Worm (Caenorhabditis elegans) whole organism, L4/young adult: ENCODE data around the gene sqv-4.
A peak's percentile ranks its signal among the peaks of the same experiment; 100 is the strongest.

Experiments
- W03F9.2 ChIP-seq: fragments of 150-350 bp; optimal IDR thresholded peaks from 2 replicates; lab custom pipeline; 2014; ENCODE audit warnings: missing biosample characterization, missing genetic modification characterization
- dao-5 ChIP-seq: sonication (generic microtip); optimal IDR thresholded peaks from 2 replicates; lab custom pipeline; 2016; ENCODE audit warnings: missing genotype, missing genetic modification characterization, moderate library complexity, missing compliant biosample characterization
- him-1 ChIP-seq: sonication (generic microtip); optimal IDR thresholded peaks from 2 replicates; lab custom pipeline; 2016; ENCODE audit warnings: missing genotype, missing genetic modification reagents, missing genetic modification characterization, missing compliant biosample characterization

- peak; percentile 18 for TF ChIP-seq W03F9.2
- TF ChIP-seq dao-5 (tag; lab: Kevin White, UChicago) = no peak
- no peak for TF ChIP-seq him-1
These were observed 32.5 kb upstream of the sqv-4 start for ce11 chrV:10693749-10694148.
